Worm (Caenorhabditis elegans) whole organism, L1 larva: ENCODE measurements around the gene F47B8.4.

Source experiments
- C04F5.9 ChIP-seq: sonication (generic microtip); optimal IDR thresholded peaks from 2 replicates; lab custom pipeline; 2016; ENCODE audit warnings: missing genetic modification characterization, missing compliant biosample characterization
- aha-1 ChIP-seq: fragments of 150-350 bp; optimal IDR thresholded peaks from 2 replicates; lab custom pipeline; 2014; ENCODE audit warnings: missing biosample characterization, missing genetic modification characterization
- aly-2 ChIP-seq: fragments of 150-350 bp; optimal IDR thresholded peaks from 2 replicates; lab custom pipeline; 2014; ENCODE audit warnings: missing biosample characterization, missing genetic modification characterization
- ama-1 ChIP-seq: fragments of 150-350 bp; optimal IDR thresholded peaks from 2 replicates; lab custom pipeline; 2014
- blmp-1 ChIP-seq: fragments of 150-350 bp; optimal IDR thresholded peaks from 2 replicates; lab custom pipeline; 2014; ENCODE audit warnings: missing biosample characterization, missing genetic modification characterization
- ceh-63 ChIP-seq: fragments of 200-800 bp; sonication (Bioruptor generic); optimal IDR thresholded peaks from 2 replicates; lab custom pipeline; 2018; ENCODE audit warnings: mild to moderate bottlenecking, missing genetic modification characterization, missing compliant biosample characterization
- ceh-8 ChIP-seq: fragments of 200-800 bp; sonication (Bioruptor generic); optimal IDR thresholded peaks from 2 replicates; lab custom pipeline; 2018; ENCODE audit warnings: mild to moderate bottlenecking, missing genetic modification characterization, moderate library complexity, missing compliant biosample characterization
- ceh-82 ChIP-seq, 3 experiments: fragments of 150-350 bp in 1 of 3; sonication (generic microtip) in 2 of 3; optimal IDR thresholded peaks; 2 replicates each; lab custom pipeline; 2014 to 2017; ENCODE audit warnings: missing biosample characterization in 3 of 3, missing genetic modification characterization in 3 of 3
- ceh-90 ChIP-seq: sonication (generic microtip); optimal IDR thresholded peaks from 2 replicates; lab custom pipeline; 2016; ENCODE audit warnings: missing genetic modification characterization, missing compliant biosample characterization
- ces-1 ChIP-seq: fragments of 150-350 bp; optimal IDR thresholded peaks from 2 replicates; lab custom pipeline; 2014; ENCODE audit warnings: missing biosample characterization, missing genetic modification reagents, missing genetic modification characterization
- dpl-1 ChIP-seq, 3 experiments: fragments of 150-350 bp in 2 of 3; sonication (generic microtip) in 1 of 3; optimal IDR thresholded peaks; 2 replicates each; lab custom pipeline; 2014 to 2017; ENCODE audit warnings: missing biosample characterization in 3 of 3, missing genetic modification characterization in 3 of 3, missing genetic modification reagents in 3 of 3
- efl-1 ChIP-seq, 4 experiments: fragments of 150-350 bp; optimal IDR thresholded peaks in 3 of 4; peaks in 1 of 4; 1 replicate in 1 of 4; 2 replicates in 3 of 4; lab custom pipeline; 2014; ENCODE audit warnings: missing biosample characterization in 2 of 4, missing genetic modification characterization in 2 of 4, missing genetic modification reagents in 2 of 4
- efl-3 ChIP-seq: fragments of 200-800 bp; sonication (Bioruptor generic); optimal IDR thresholded peaks from 2 replicates; lab custom pipeline; 2018; ENCODE audit warnings: mild to moderate bottlenecking, missing genetic modification characterization, missing compliant biosample characterization
- egl-13 ChIP-seq: sonication (generic microtip); optimal IDR thresholded peaks from 2 replicates; lab custom pipeline; 2016; ENCODE audit warnings: missing genotype, missing genetic modification reagents, missing genetic modification characterization, missing compliant biosample characterization
- egl-27 ChIP-seq, 2 experiments: fragments of 150-350 bp in 1 of 2; sonication (generic microtip); optimal IDR thresholded peaks; 3 replicates each; lab custom pipeline; 2017 to 2018; ENCODE audit warnings: missing biosample characterization in 2 of 2, missing genetic modification characterization in 2 of 2, missing genetic modification reagents in 2 of 2
- elt-3 ChIP-seq, 6 experiments: fragments of 150-350 bp in 1 of 6; sonication (generic microtip); optimal IDR thresholded peaks; 2 replicates each; lab custom pipeline; 2017 to 2018; ENCODE audit warnings: missing biosample characterization in 6 of 6, missing genetic modification characterization in 6 of 6, inconsistent platforms in 1 of 6
- fkh-10 ChIP-seq: sonication (generic microtip); optimal IDR thresholded peaks from 2 replicates; lab custom pipeline; 2017; ENCODE audit warnings: missing biosample characterization, missing genetic modification reagents, missing genetic modification characterization
- fkh-4 ChIP-seq: sonication (generic microtip); optimal IDR thresholded peaks from 2 replicates; lab custom pipeline; 2016; ENCODE audit warnings: missing compliant biosample characterization, missing genetic modification characterization, borderline replicate concordance
- fkh-8 ChIP-seq: sonication (generic microtip); optimal IDR thresholded peaks from 2 replicates; lab custom pipeline; 2016; ENCODE audit warnings: mild to moderate bottlenecking, missing genetic modification characterization, missing compliant biosample characterization
- fos-1 ChIP-seq: fragments of 150-350 bp; optimal IDR thresholded peaks from 2 replicates; lab custom pipeline; 2014; ENCODE audit warnings: missing biosample characterization, missing genetic modification characterization
- grh-1 ChIP-seq: fragments of 200-800 bp; sonication (Bioruptor generic); IDR thresholded peaks from 2 replicates; pipeline ENCODE4 v1.3.6; 2022; ENCODE audit warnings: missing genetic modification reagents, missing genetic modification characterization, missing compliant biosample characterization
- hlh-17 ChIP-seq: fragments of 200-800 bp; sonication (Bioruptor generic); optimal IDR thresholded peaks from 2 replicates; lab custom pipeline; 2018; ENCODE audit warnings: missing genetic modification characterization, mild to moderate bottlenecking, missing compliant biosample characterization, moderate library complexity, borderline replicate concordance
- hlh-4 ChIP-seq: sonication (generic microtip); optimal IDR thresholded peaks from 2 replicates; lab custom pipeline; 2016; ENCODE audit warnings: mild to moderate bottlenecking, missing genetic modification characterization, missing compliant biosample characterization
- jun-1 ChIP-seq: fragments of 150-350 bp; optimal IDR thresholded peaks from 2 replicates; lab custom pipeline; 2014; ENCODE audit warnings: missing biosample characterization, missing genetic modification reagents, missing genetic modification characterization
- lin-35 ChIP-seq, 2 experiments: fragments of 150-350 bp; optimal IDR thresholded peaks; 2 replicates each; lab custom pipeline; 2014; ENCODE audit warnings: missing biosample characterization in 2 of 2, missing genetic modification characterization in 2 of 2, missing genetic modification reagents in 2 of 2
- mab-9 ChIP-seq: fragments of 200-800 bp; sonication (Bioruptor generic); IDR thresholded peaks from 2 replicates; pipeline ENCODE4 v1.3.6; 2022; ENCODE audit warnings: missing genetic modification reagents, missing genetic modification characterization, missing compliant biosample characterization
- mdl-1 ChIP-seq, 2 experiments: fragments of 150-350 bp; optimal IDR thresholded peaks; 2 replicates each; lab custom pipeline; 2014 to 2017; ENCODE audit warnings: missing biosample characterization in 2 of 2, missing genetic modification characterization in 2 of 2, inconsistent platforms in 1 of 2
- mep-1 ChIP-seq: fragments of 150-350 bp; optimal IDR thresholded peaks from 2 replicates; lab custom pipeline; 2014; ENCODE audit warnings: missing biosample characterization, missing genetic modification characterization
- nhr-12 ChIP-seq: sonication (generic microtip); optimal IDR thresholded peaks from 2 replicates; lab custom pipeline; 2017; ENCODE audit warnings: missing biosample characterization, missing genetic modification characterization
- nhr-19 ChIP-seq: fragments of 200-800 bp; sonication (Bioruptor generic); conservative IDR thresholded peaks from 2 replicates; pipeline ENCODE4 v1.3.6; 2022; ENCODE audit warnings: missing genetic modification characterization, missing compliant biosample characterization
- nhr-20 ChIP-seq: sonication (generic microtip); optimal IDR thresholded peaks from 2 replicates; lab custom pipeline; 2016; ENCODE audit warnings: mild to moderate bottlenecking, missing genetic modification characterization, missing compliant biosample characterization
- nhr-28 ChIP-seq: fragments of 150-350 bp; optimal IDR thresholded peaks from 2 replicates; lab custom pipeline; 2014; ENCODE audit warnings: missing biosample characterization, missing genetic modification characterization
- nhr-47 ChIP-seq: sonication (generic microtip); optimal IDR thresholded peaks from 2 replicates; lab custom pipeline; 2016; ENCODE audit warnings: mild to moderate bottlenecking, missing genetic modification characterization, moderate library complexity, missing compliant biosample characterization
- nhr-90 ChIP-seq: sonication (generic microtip); optimal IDR thresholded peaks from 2 replicates; lab custom pipeline; 2016; ENCODE audit warnings: mild to moderate bottlenecking, missing genetic modification characterization, missing compliant biosample characterization; ENCODE audit not compliant: poor library complexity
- pag-3 ChIP-seq: sonication (generic microtip); optimal IDR thresholded peaks from 2 replicates; lab custom pipeline; 2017; ENCODE audit warnings: missing genetic modification characterization, mild to moderate bottlenecking, missing compliant biosample characterization, antibody characterized with exemption, borderline replicate concordance; ENCODE audit not compliant: insufficient read depth
- rnt-1 ChIP-seq: sonication (generic microtip); optimal IDR thresholded peaks from 2 replicates; lab custom pipeline; 2016; ENCODE audit warnings: mild to moderate bottlenecking, missing genetic modification characterization, moderate library complexity, missing compliant biosample characterization
- snpc-4 ChIP-seq: fragments of 150-350 bp; optimal IDR thresholded peaks from 2 replicates; lab custom pipeline; 2014; ENCODE audit warnings: missing biosample characterization, missing genetic modification characterization
- snu-23 ChIP-seq: sonication (generic microtip); optimal IDR thresholded peaks from 2 replicates; lab custom pipeline; 2016; ENCODE audit warnings: missing genetic modification characterization, missing compliant biosample characterization
- swsn-7 ChIP-seq: sonication (generic microtip); optimal IDR thresholded peaks from 2 replicates; lab custom pipeline; 2016; ENCODE audit warnings: missing genetic modification characterization, missing compliant biosample characterization
- tlp-1 ChIP-seq: fragments of 150-350 bp; optimal IDR thresholded peaks from 2 replicates; lab custom pipeline; 2014; ENCODE audit warnings: missing biosample characterization, missing genetic modification characterization
- vab-15 ChIP-seq: sonication (generic microtip); optimal IDR thresholded peaks from 2 replicates; lab custom pipeline; 2017; ENCODE audit warnings: missing genotype, mild to moderate bottlenecking, missing genetic modification characterization, missing compliant biosample characterization
- xbp-1 ChIP-seq: sonication (generic microtip); optimal IDR thresholded peaks from 2 replicates; lab custom pipeline; 2016; ENCODE audit warnings: missing genetic modification characterization, missing compliant biosample characterization
- zag-1 ChIP-seq: fragments of 150-350 bp; optimal IDR thresholded peaks from 2 replicates; lab custom pipeline; 2014; ENCODE audit warnings: missing biosample characterization, missing genetic modification characterization
- zip-4 ChIP-seq: fragments of 200-800 bp; sonication (Bioruptor generic); optimal IDR thresholded peaks from 2 replicates; lab custom pipeline; 2018; ENCODE audit warnings: mild to moderate bottlenecking, missing genetic modification characterization, moderate library complexity, missing compliant biosample characterization

Gene F47B8.4

DNA sequence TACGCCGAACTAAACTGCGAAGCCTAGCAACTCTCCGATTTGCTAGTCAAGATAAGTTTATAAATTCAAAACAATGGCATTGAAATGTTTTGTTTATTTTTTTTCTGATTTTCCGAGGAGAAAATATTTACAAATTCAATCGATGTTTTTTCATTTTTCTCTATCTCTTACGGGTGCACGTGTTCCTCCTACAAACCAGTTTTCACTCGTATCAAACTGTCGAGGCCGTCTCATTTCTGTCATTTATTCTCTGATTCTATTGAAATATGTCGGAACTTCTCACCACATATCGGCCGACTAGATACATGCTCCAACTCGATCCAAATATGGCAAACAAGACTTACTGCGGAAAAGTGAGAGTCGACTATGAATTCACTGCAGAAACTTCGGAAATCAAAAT is 7.0 kb upstream of the F47B8.4 start, which contains the start of gene F47B8.8 (continued):
- TF ChIP-seq grh-1 (GFP tag; lab: Robert Waterston, UW), result peak; percentile 65
- no peak for TF ChIP-seq rnt-1 (tag; lab: Kevin White, UChicago)
- no peak for TF ChIP-seq ceh-8 (GFP tag; lab: Kevin White, UChicago)
- TF ChIP-seq tlp-1 (tag; lab: Kevin White, UChicago), result no peak
- no peak for TF ChIP-seq ceh-90 (tag; lab: Kevin White, UChicago)
- TF ChIP-seq swsn-7 (tag; lab: Kevin White, UChicago), result no peak
- TF ChIP-seq jun-1 (tag; lab: Kevin White, UChicago), result no peak
- TF ChIP-seq vab-15 (tag; lab: Kevin White, UChicago), result no peak
- no peak for TF ChIP-seq nhr-20 (tag; lab: Kevin White, UChicago)
- peak; percentile 36 for TF ChIP-seq snu-23 (GFP tag; lab: Kevin White, UChicago)
- no peak for TF ChIP-seq ceh-63 (GFP tag; lab: Kevin White, UChicago)
- TF ChIP-seq ces-1 (GFP tag; lab: Kevin White, UChicago), result no peak
- no peak for TF ChIP-seq zag-1 (tag; lab: Kevin White, UChicago)
- TF ChIP-seq zip-4 (GFP tag; lab: Kevin White, UChicago), result no peak
- no peak for TF ChIP-seq snpc-4 (tag; lab: Kevin White, UChicago)
- TF ChIP-seq egl-27 (tag; optimal IDR thresholded peaks at IDR 0.05; lab: Kevin White, UChicago), result no peak
- no peak for TF ChIP-seq C04F5.9 (tag; lab: Kevin White, UChicago)
- no peak for TF ChIP-seq aha-1 (tag; lab: Kevin White, UChicago)
- no peak for TF ChIP-seq hlh-4 (tag; lab: Kevin White, UChicago)
- no peak for TF ChIP-seq hlh-17 (GFP tag; lab: Kevin White, UChicago)
- TF ChIP-seq nhr-28 (tag; lab: Kevin White, UChicago), result no peak
- no peak for TF ChIP-seq xbp-1 (tag; lab: Kevin White, UChicago)
- TF ChIP-seq fkh-4 (tag; lab: Kevin White, UChicago), result no peak
- TF ChIP-seq dpl-1 (GFP tag; optimal IDR thresholded peaks at IDR 0.05; lab: Kevin White, UChicago), result no peak
- no peak for TF ChIP-seq lin-35 (GFP tag; optimal IDR thresholded peaks at IDR 0.05; lab: Kevin White, UChicago)

DNA sequence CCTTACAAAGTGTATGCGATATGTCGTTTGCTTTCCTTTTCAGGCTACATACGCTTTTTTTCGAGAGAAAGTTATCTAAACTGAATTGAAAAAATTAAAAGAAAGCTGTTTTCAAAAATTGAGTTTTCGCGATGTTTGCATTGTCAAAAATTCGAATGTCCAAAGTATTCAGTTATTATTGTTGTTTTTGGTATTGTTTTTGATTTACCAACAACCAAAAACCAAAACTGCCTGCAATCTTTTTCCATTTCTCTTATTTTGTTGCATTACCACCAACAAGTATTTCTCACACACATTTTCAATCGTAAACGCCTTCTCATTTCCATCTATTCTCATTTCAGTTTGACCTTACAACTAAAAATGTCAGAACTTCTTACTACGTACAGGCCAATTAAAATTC is 4.3 kb upstream of the F47B8.4 start, which contains the start of gene pepm-1:
Gene pepm-1 (plus strand): TSS at position 301 of the 400 bp plus-strand sequence.
- TF ChIP-seq egl-13, result no peak
- TF ChIP-seq blmp-1, result peak; percentile 13

DNA sequence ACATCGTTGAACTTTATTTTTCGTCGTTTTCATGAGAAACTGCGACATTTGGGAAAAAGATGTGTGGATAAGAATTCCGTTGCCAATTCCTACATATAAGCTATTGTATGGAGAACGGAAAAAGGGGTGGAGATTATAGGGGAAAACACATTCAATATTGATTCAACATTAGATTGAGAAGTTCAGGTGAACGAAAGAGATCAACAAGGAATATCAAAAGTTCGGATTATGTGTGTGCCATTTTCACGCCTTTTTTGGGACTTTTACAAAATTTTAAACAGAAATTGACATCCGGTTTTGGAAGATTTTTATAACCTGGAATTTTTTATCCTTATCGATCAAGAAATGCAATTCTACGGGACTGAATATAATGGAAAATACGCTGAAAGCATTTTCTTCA is 3.3 kb upstream of the F47B8.4 start, which contains the start of gene F47B8.5:
Gene F47B8.5 (minus strand): TSS at position 101 of the 400 bp plus-strand sequence.
- TF ChIP-seq mab-9 (GFP tag; lab: Robert Waterston, UW) (no peak), elt-3 (tag; optimal IDR thresholded peaks at IDR 0.05; lab: Kevin White, UChicago) (no peak), ama-1 (lab: Kevin White, UChicago) (no peak), nhr-12 (tag; lab: Kevin White, UChicago) (no peak), lin-35 (GFP tag; optimal IDR thresholded peaks at IDR 0.05; lab: Kevin White, UChicago) (no peak)

DNA sequence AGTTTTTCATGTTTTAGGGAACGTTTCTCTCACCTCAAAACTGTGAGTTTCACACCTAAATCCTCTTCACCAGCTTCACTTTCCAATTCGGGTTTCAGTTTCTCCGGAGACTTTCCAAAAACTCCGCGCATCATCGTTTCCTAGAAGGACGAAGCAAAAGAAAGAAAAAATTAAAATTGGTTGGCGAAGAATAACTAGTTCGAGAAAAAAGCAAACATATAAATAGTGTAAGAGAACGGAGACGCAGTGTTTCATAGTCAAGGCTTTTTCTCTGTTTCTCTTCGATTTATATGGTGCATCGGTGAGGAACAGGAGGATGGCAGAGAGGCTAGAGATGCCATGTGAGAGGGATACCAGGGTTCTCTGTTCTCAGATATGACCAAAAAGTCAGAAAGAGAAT is 1.7 kb downstream of the F47B8.4 start, which contains the start of gene F47B8.3:
Gene F47B8.3 (minus strand): TSS at position 261 of the 400 bp plus-strand sequence.
- TF ChIP-seq efl-3 (GFP tag; lab: Kevin White, UChicago) (no peak), aly-2 (tag; lab: Kevin White, UChicago) (no peak), mep-1 (tag; lab: Kevin White, UChicago) (peak; percentile 77), vab-15 (tag; lab: Kevin White, UChicago) (no peak), snu-23 (GFP tag; lab: Kevin White, UChicago) (peak; percentile 68), snpc-4 (tag; lab: Kevin White, UChicago) (peak; percentile 55), fkh-10 (GFP tag; lab: Kevin White, UChicago) (no peak), efl-1 (optimal IDR thresholded peaks at IDR 0.05; lab: Kevin White, UChicago) (peak; percentile 61 to 82), efl-1 (GFP tag; optimal IDR thresholded peaks at IDR 0.05 in 1 of 2; lab: Kevin White, UChicago) (peak; percentile 37 to 60), mdl-1 (tag; optimal IDR thresholded peaks at IDR 0.05; lab: Kevin White, UChicago) (peak in 1 of 2 experiments; percentile 59), lin-35 (GFP tag; optimal IDR thresholded peaks at IDR 0.05; lab: Kevin White, UChicago) (peak; percentile 52 to 57), pag-3 (peak; percentile 93), swsn-7 (tag; lab: Kevin White, UChicago) (peak; percentile 40), fkh-8 (peak; percentile 85), ceh-82 (tag; optimal IDR thresholded peaks at IDR 0.05; lab: Kevin White, UChicago) (peak in 2 of 3 experiments; percentile 17 to 19), nhr-20 (tag; lab: Kevin White, UChicago) (peak; percentile 53), nhr-90 (tag; lab: Kevin White, UChicago) (peak; percentile 1), nhr-19 (GFP tag; lab: Robert Waterston, UW) (peak; percentile 20; the same call in 1 of the 2 replicates), nhr-47 (tag; lab: Kevin White, UChicago) (peak; percentile 51), dpl-1 (GFP tag; optimal IDR thresholded peaks at IDR 0.05; lab: Kevin White, UChicago) (peak; percentile 20 to 43 (median 23)), fos-1 (peak; percentile 22), rnt-1 (tag; lab: Kevin White, UChicago) (peak; percentile 47)
